Fruit fly (Drosophila melanogaster): ENCODE measurements around the gene verm.

The verm gene

dm6 chr3L:19674317-19674716, 20.7 kb downstream of the verm start (continued):
- no peak for TF ChIP-seq NK7.1 (GFP tag; optimal IDR thresholded peaks at IDR 0.05)
- TF ChIP-seq CG12391 (tag; optimal IDR thresholded peaks at IDR 0.05): peak; percentile 38
- no peak for TF ChIP-seq CG7271 (tag; optimal IDR thresholded peaks at IDR 0.05)
- TF ChIP-seq CG11560 (tag; IDR thresholded peaks at IDR 0.05): no peak
- 0 out of 2 replicates have a peak, but pooled peaks have one; percentile 26 for TF ChIP-seq crol (GFP tag; IDR thresholded peaks at IDR 0.05)
- TF ChIP-seq fd96Cb (tag; optimal IDR thresholded peaks at IDR 0.05): peak; percentile 38
- peak; percentile 92 for TF ChIP-seq Ets65A (GFP tag)
- TF ChIP-seq H15 (GFP tag; IDR thresholded peaks at IDR 0.05): no peak
- TF ChIP-seq CG8388 (GFP tag; optimal IDR thresholded peaks at IDR 0.05): peak; percentile 51
- peak; percentile 26 for TF ChIP-seq tin (GFP tag; optimal IDR thresholded peaks at IDR 0.05)
- TF ChIP-seq CG13287 (GFP tag; IDR thresholded peaks at IDR 0.05; ENCODE audit: partially characterized antibody): no peak
- peak; percentile 38; the same call in 1 of the 3 replicates for TF ChIP-seq row (GFP tag; IDR thresholded peaks at IDR 0.05)
- TF ChIP-seq HLH3B (GFP tag; IDR thresholded peaks at IDR 0.05): 0 out of 2 replicates have a peak, but pooled peaks have one; percentile 24
- peak; percentile 26; the same call in 1 of the 3 replicates for TF ChIP-seq croc (GFP tag; conservative IDR thresholded peaks at IDR 0.05)
- TF ChIP-seq CG17802 (tag; optimal IDR thresholded peaks at IDR 0.05): peak; percentile 21
- TF ChIP-seq pb (GFP tag; optimal IDR thresholded peaks at IDR 0.05): no peak
- peak; percentile 28 for TF ChIP-seq Spps (tag; optimal IDR thresholded peaks at IDR 0.05)
- TF ChIP-seq CG7987 (GFP tag; optimal IDR thresholded peaks at IDR 0.05): no peak
- TF ChIP-seq Aef1 (GFP tag; IDR thresholded peaks at IDR 0.05): no peak
- no peak for TF ChIP-seq hkb (optimal IDR thresholded peaks at IDR 0.05)
- TF ChIP-seq hkb (GFP tag; IDR thresholded peaks at IDR 0.05): no peak
- TF ChIP-seq Bteb2 (GFP tag; optimal IDR thresholded peaks at IDR 0.05): no peak
- TF ChIP-seq ranshi (GFP tag; IDR thresholded peaks at IDR 0.05): peak; percentile 34; the same call in 1 of the 2 replicates
- peak; percentile 28 for TF ChIP-seq CG9727 (GFP tag; optimal IDR thresholded peaks at IDR 0.05)
- TF ChIP-seq tna (GFP tag; IDR thresholded peaks at IDR 0.05; ENCODE audit: partially characterized antibody): no peak
- TF ChIP-seq B-H1 (GFP tag; IDR thresholded peaks at IDR 0.05): no peak
- TF ChIP-seq CG6254 (GFP tag; optimal IDR thresholded peaks at IDR 0.05): peak; percentile 25
- TF ChIP-seq CG13424 (tag; optimal IDR thresholded peaks at IDR 0.05): peak; percentile 0
- TF ChIP-seq CG16863 (GFP tag; optimal IDR thresholded peaks at IDR 0.05): no peak
- TF ChIP-seq pfk (GFP tag; optimal IDR thresholded peaks at IDR 0.05): no peak
- no peak for TF ChIP-seq CG12236 (GFP tag; optimal IDR thresholded peaks at IDR 0.05)
- TF ChIP-seq CG8924 (tag; optimal IDR thresholded peaks at IDR 0.05): peak; percentile 28
- no peak for TF ChIP-seq kay (GFP tag; optimal IDR thresholded peaks at IDR 0.05)
- no peak for TF ChIP-seq btn (GFP tag; optimal IDR thresholded peaks at IDR 0.05)
- TF ChIP-seq CG31441 (GFP tag; IDR thresholded peaks at IDR 0.05): peak; percentile 40; the same call in 1 of the 2 replicates
- TF ChIP-seq MTF-1 (GFP tag; optimal IDR thresholded peaks at IDR 0.05; ENCODE audit: borderline replicate concordance): no peak
- peak; percentile 52 for TF ChIP-seq CG11504 (tag; optimal IDR thresholded peaks at IDR 0.05)
- TF ChIP-seq zfh1 (GFP tag; IDR thresholded peaks at IDR 0.05): peak; percentile 60; the same call in 2 of the 3 replicates
- TF ChIP-seq zen (tag; optimal IDR thresholded peaks at IDR 0.05): peak; percentile 4
- no peak for TF ChIP-seq slbo (GFP tag; IDR thresholded peaks at IDR 0.05)
- TF ChIP-seq Ets97D (GFP tag; optimal IDR thresholded peaks at IDR 0.05): no peak
- peak; percentile 64 for TF ChIP-seq gem (tag; optimal IDR thresholded peaks at IDR 0.05)
- TF ChIP-seq Side (GFP tag; optimal IDR thresholded peaks at IDR 0.05): no peak
- peak; percentile 37 for TF ChIP-seq trem (tag; optimal IDR thresholded peaks at IDR 0.05)
- TF ChIP-seq Chrac-16 (GFP tag; optimal IDR thresholded peaks at IDR 0.05): peak; percentile 22
- TF ChIP-seq CG2678 (tag; optimal IDR thresholded peaks at IDR 0.05): peak; percentile 31
- TF ChIP-seq CG7839 (tag; optimal IDR thresholded peaks at IDR 0.05): peak; percentile 35
- no peak for TF ChIP-seq CG3995 (GFP tag; optimal IDR thresholded peaks at IDR 0.05)
- TF ChIP-seq lola (GFP tag; optimal IDR thresholded peaks at IDR 0.05): peak in 1 of 3 experiments; percentile 39
- TF ChIP-seq D19A (tag; optimal IDR thresholded peaks at IDR 0.05): peak; percentile 35
- peak; percentile 51 for TF ChIP-seq CG14710 (tag; optimal IDR thresholded peaks at IDR 0.05)

Data from whole organism, embryonic.